Worm (Caenorhabditis elegans): ENCODE results near the gene rpl-6.

rpl-6 gene

ce11 chrIII:7234148-7234547 is 25.9 kb downstream of the rpl-6 start, which contains the start of gene ndus-8 (continued):
- TF ChIP-seq lsy-27 (tag; optimal IDR thresholded peaks at IDR 0.05; ENCODE audit: borderline replicate concordance, insufficient read depth) (no peak), Y95B8A.8 (GFP tag; IDR thresholded peaks at IDR 0.05) (no peak), nhr-27 (tag; optimal IDR thresholded peaks at IDR 0.05) (no peak), ceh-58 (GFP tag; IDR thresholded peaks at IDR 0.05) (no peak), hrde-1 (tag; optimal IDR thresholded peaks at IDR 0.05; ENCODE audit: borderline replicate concordance) (no peak), mxl-1 (tag; optimal IDR thresholded peaks at IDR 0.05) (no peak), nhr-120 (GFP tag; IDR thresholded peaks at IDR 0.05) (no peak), hlh-26 (GFP tag; conservative IDR thresholded peaks at IDR 0.05) (no peak), lin-26 (GFP tag; IDR thresholded peaks at IDR 0.05) (no peak), mes-4 (tag; optimal IDR thresholded peaks at IDR 0.05) (no peak), K12H6.12 (tag; optimal IDR thresholded peaks at IDR 0.05) (no peak), hsf-1 (GFP tag; IDR thresholded peaks at IDR 0.05) (no peak), let-526 (GFP tag; IDR thresholded peaks at IDR 0.05) (no peak), F22D6.2 (tag; optimal IDR thresholded peaks at IDR 0.05) (no peak), lag-1 (GFP tag; IDR thresholded peaks at IDR 0.05) (no peak), bed-2 (GFP tag; IDR thresholded peaks at IDR 0.05) (no peak), F55B11.4 (tag; optimal IDR thresholded peaks at IDR 0.05; ENCODE audit: borderline replicate concordance, insufficient read depth) (no peak), tbp1 (GFP tag; optimal IDR thresholded peaks at IDR 0.05) (peak; percentile 21), attf-3 (GFP tag; conservative IDR thresholded peaks at IDR 0.05) (0 out of 2 replicates have a peak, but pooled peaks have one; percentile 37), gei-17 (GFP tag; optimal IDR thresholded peaks at IDR 0.05) (no peak), zfh-2 (GFP tag; conservative IDR thresholded peaks at IDR 0.05) (no peak), xnd-1 (tag; optimal IDR thresholded peaks at IDR 0.05) (no peak), B0261.1 (tag; optimal IDR thresholded peaks at IDR 0.05) (no peak), K11D2.4 (GFP tag; IDR thresholded peaks at IDR 0.05) (no peak), F33H1.4 (GFP tag; IDR thresholded peaks at IDR 0.05) (peak; percentile 52), hmg-1.2 (GFP tag; IDR thresholded peaks at IDR 0.05) (peak; percentile 37; the same call in 1 of the 2 replicates), somi-1 (GFP tag; optimal IDR thresholded peaks at IDR 0.05) (no peak), F10E7.11 (tag; optimal IDR thresholded peaks at IDR 0.05) (no peak), pha-4 (tag; optimal IDR thresholded peaks at IDR 0.05) (peak; percentile 45), F37B4.10 (GFP tag; IDR thresholded peaks at IDR 0.05) (no peak), dox-1 (GFP tag; IDR thresholded peaks at IDR 0.05) (no peak), Y67H2A.10 (GFP tag; conservative IDR thresholded peaks at IDR 0.05) (no peak), T26A5.8 (tag; optimal IDR thresholded peaks at IDR 0.05) (no peak), ztf-6 (GFP tag; IDR thresholded peaks at IDR 0.05) (no peak), madf-3 (GFP tag; IDR thresholded peaks at IDR 0.05) (no peak), madf-10 (tag; optimal IDR thresholded peaks at IDR 0.05) (no peak), nfyb-1 (GFP tag; IDR thresholded peaks at IDR 0.05) (no peak), Y53F4B.3 (GFP tag; IDR thresholded peaks at IDR 0.05) (no peak), tbx-9 (tag; optimal IDR thresholded peaks at IDR 0.05; ENCODE audit: borderline replicate concordance) (no peak), bed-1 (GFP tag; IDR thresholded peaks at IDR 0.05) (no peak), ceh-27 (GFP tag; optimal IDR thresholded peaks at IDR 0.05) (no peak), rcor-1 (GFP tag; IDR thresholded peaks at IDR 0.05) (0 out of 2 replicates have a peak, but pooled peaks have one; percentile 9), F57C9.4 (tag; optimal IDR thresholded peaks at IDR 0.05) (no peak), nhr-80 (tag; optimal IDR thresholded peaks at IDR 0.05) (no peak), egl-18 (GFP tag; IDR thresholded peaks at IDR 0.05) (no peak), let-607 (tag; optimal IDR thresholded peaks at IDR 0.05) (no peak), nhr-90 (tag; optimal IDR thresholded peaks at IDR 0.05) (no peak), B0035.1 (tag; optimal IDR thresholded peaks at IDR 0.05) (no peak), egrh-3 (GFP tag; IDR thresholded peaks at IDR 0.05) (no peak)

Measured in whole organism, young adult.